Fruit fly (Drosophila melanogaster): ENCODE data around the gene Mpv17.

The Mpv17 gene

DNA sequence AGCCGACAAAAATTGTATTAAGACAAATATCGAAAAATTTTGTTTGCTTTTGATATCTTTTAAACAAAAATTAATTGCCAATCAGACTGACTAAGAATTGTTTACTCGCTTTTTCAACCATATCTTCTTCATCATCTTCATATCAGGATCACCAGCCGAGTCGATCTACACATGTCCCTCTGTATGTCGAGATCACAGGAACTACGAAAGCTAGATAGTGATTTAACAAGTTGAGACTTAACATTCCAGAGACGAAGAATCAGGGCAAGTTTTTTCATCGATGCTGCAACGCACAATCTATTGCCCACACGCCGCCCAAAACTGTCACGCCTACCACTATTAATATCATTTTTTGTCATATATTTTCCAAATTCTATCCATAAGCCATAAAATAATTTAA, 2.0 kb upstream of the Mpv17 start, which contains the start of gene ATPsynbeta:
ATPsynbeta (plus strand) TSS at position 348 of the 400 bp plus-strand sequence.
- TF ChIP-seq achi (GFP tag; optimal IDR thresholded peaks at IDR 0.05) (no peak), Eip78C (GFP tag) (peak; percentile 55)

DNA sequence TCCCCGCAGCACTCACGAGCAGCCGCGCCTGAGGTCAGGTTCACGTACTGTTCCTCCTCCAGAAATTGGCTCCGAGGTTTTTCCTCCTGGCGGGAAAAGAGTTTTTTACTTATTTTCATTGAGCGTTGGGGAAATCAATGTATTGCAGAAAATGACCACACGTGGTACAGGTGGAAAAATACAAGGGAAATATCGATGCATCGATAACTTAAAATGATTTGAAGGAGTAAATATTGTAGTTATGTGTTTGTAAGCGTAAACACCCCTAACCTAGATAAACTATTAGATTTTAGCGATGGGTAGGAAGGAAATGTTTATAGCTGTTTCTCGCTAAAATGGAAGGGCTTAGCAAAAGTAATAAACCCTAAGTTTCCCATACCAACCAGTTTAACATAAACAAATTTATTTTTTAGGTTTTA, 1.5 kb upstream of the Mpv17 start:
- no peak for TF ChIP-seq Eip93F (GFP tag; optimal IDR thresholded peaks at IDR 0.05)
- TF ChIP-seq spab (GFP tag; optimal IDR thresholded peaks at IDR 0.05) = no peak
- TF ChIP-seq CG11762 (GFP tag; optimal IDR thresholded peaks at IDR 0.05; ENCODE audit: insufficient read depth) = no peak
- TF ChIP-seq achi (GFP tag; optimal IDR thresholded peaks at IDR 0.05) = no peak
- TF ChIP-seq Blimp-1 (GFP tag; optimal IDR thresholded peaks at IDR 0.05) = no peak
- TF ChIP-seq fd85E (GFP tag; optimal IDR thresholded peaks at IDR 0.05) = no peak
- TF ChIP-seq lz (GFP tag; optimal IDR thresholded peaks at IDR 0.05) = peak; percentile 18
- no peak for TF ChIP-seq CG6808 (GFP tag; optimal IDR thresholded peaks at IDR 0.05)
- TF ChIP-seq CG10669 (GFP tag; optimal IDR thresholded peaks at IDR 0.05) = no peak
- TF ChIP-seq CG6792 (GFP tag; optimal IDR thresholded peaks at IDR 0.05) = no peak
- TF ChIP-seq svp (GFP tag) = no peak
- TF ChIP-seq Hr38 (GFP tag; optimal IDR thresholded peaks at IDR 0.05) = no peak
- no peak for TF ChIP-seq net (GFP tag; optimal IDR thresholded peaks at IDR 0.05)
- TF ChIP-seq CG1621 (tag; optimal IDR thresholded peaks at IDR 0.05) = no peak
- peak; percentile 4 for TF ChIP-seq Ets96B (tag; optimal IDR thresholded peaks at IDR 0.05)
- no peak for TF ChIP-seq CG11294 (GFP tag; IDR thresholded peaks at IDR 0.05)
- peak; percentile 36 for TF ChIP-seq CG31627 (GFP tag; optimal IDR thresholded peaks at IDR 0.05)
- no peak for TF ChIP-seq fd59A (GFP tag; optimal IDR thresholded peaks at IDR 0.05)
- TF ChIP-seq dac (GFP tag; optimal IDR thresholded peaks at IDR 0.05) = no peak
- no peak for TF ChIP-seq CG3919 (GFP tag; optimal IDR thresholded peaks at IDR 0.05)
- no peak for TF ChIP-seq ss (GFP tag; optimal IDR thresholded peaks at IDR 0.05)
- TF ChIP-seq Sox102F (GFP tag; optimal IDR thresholded peaks at IDR 0.05) = no peak
- no peak for TF ChIP-seq CG34406 (GFP tag; optimal IDR thresholded peaks at IDR 0.05)
- peak; percentile 0 for TF ChIP-seq cyc (GFP tag; optimal IDR thresholded peaks at IDR 0.05)
- TF ChIP-seq CG15336 (GFP tag; IDR thresholded peaks at IDR 0.05) = no peak
- no peak for TF ChIP-seq CG6276 (GFP tag; optimal IDR thresholded peaks at IDR 0.05)
- no peak for TF ChIP-seq CG6163 (GFP tag; IDR thresholded peaks at IDR 0.05)
- peak; percentile 15 for TF ChIP-seq esn (GFP tag; optimal IDR thresholded peaks at IDR 0.05)
- TF ChIP-seq Lpt (GFP tag; optimal IDR thresholded peaks at IDR 0.05) = no peak
- TF ChIP-seq Ets21C (GFP tag; optimal IDR thresholded peaks at IDR 0.05) = no peak
- no peak for TF ChIP-seq eg (GFP tag; IDR thresholded peaks at IDR 0.05)
- no peak for TF ChIP-seq dsx (GFP tag; optimal IDR thresholded peaks at IDR 0.05; ENCODE audit: poor library complexity, severe bottlenecking)
- no peak for TF ChIP-seq Smox (GFP tag; optimal IDR thresholded peaks at IDR 0.05)
- TF ChIP-seq Eip78C (GFP tag) = peak; percentile 38
- no peak for TF ChIP-seq Met (GFP tag; optimal IDR thresholded peaks at IDR 0.05)
- TF ChIP-seq CG8632 (GFP tag; optimal IDR thresholded peaks at IDR 0.05) = no peak
- TF ChIP-seq Sox15 (GFP tag; optimal IDR thresholded peaks at IDR 0.05) = no peak
- TF ChIP-seq CG16779 (tag; optimal IDR thresholded peaks at IDR 0.05) = no peak
- no peak for TF ChIP-seq CG4318 (GFP tag; optimal IDR thresholded peaks at IDR 0.05)
- TF ChIP-seq topi (GFP tag; optimal IDR thresholded peaks at IDR 0.05) = no peak
- TF ChIP-seq salr (GFP tag; optimal IDR thresholded peaks at IDR 0.05) = no peak
- TF ChIP-seq Hr4 (GFP tag; optimal IDR thresholded peaks at IDR 0.05) = no peak
- no peak for TF ChIP-seq CG6854 (GFP tag; optimal IDR thresholded peaks at IDR 0.05)
- peak; percentile 26 for TF ChIP-seq Hr39 (GFP tag; optimal IDR thresholded peaks at IDR 0.05)
- TF ChIP-seq OdsH (GFP tag; optimal IDR thresholded peaks at IDR 0.05) = no peak
- TF ChIP-seq CG3032 (tag; optimal IDR thresholded peaks at IDR 0.05) = no peak
- TF ChIP-seq CG11902 (GFP tag; optimal IDR thresholded peaks at IDR 0.05) = no peak
- peak; percentile 12 for TF ChIP-seq CG8319 (GFP tag; optimal IDR thresholded peaks at IDR 0.05)
- TF ChIP-seq vri (GFP tag; optimal IDR thresholded peaks at IDR 0.05) = no peak
- peak; percentile 21 for TF ChIP-seq pdm3 (GFP tag; optimal IDR thresholded peaks at IDR 0.05)
- no peak for TF ChIP-seq Eip75B (GFP tag; optimal IDR thresholded peaks at IDR 0.05)

Measured in whole organism, prepupa.